Worm (Caenorhabditis elegans): ENCODE measurements around the gene F54D12.1.

DNA sequence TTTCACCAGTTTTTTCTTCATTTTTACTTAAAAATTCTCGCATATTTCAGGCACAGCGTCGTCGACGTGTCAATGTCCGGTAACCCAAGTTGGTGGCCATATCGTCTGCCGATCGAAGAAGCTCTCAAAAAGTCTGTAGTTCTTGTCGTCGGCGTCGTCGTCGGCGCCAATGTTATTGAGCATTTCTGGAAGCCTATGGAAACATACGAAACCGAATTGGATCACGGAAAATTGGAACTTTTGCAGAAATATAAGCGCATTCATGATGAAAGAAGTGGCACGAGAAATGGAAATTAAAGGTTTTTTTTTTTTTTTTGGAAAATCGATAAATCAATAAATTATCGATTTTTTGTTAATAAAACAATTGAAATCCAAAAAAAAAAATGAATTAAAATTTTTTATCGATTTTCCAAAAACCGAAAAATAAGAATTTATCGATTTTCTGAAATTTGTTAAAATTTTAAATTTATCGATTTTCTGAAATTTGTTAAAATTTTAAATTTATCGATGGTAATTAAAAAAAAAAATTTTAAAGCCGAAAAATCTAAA, 12.2 kb downstream of the F54D12.1 start, which contains the start of gene alkb-1:
- no peak for TF ChIP-seq elt-3 (tag; optimal IDR thresholded peaks at IDR 0.05)
- TF ChIP-seq elt-1 (tag; optimal IDR thresholded peaks at IDR 0.05), result no peak
- TF ChIP-seq sma-3 (GFP tag; optimal IDR thresholded peaks at IDR 0.05), result no peak
- no peak for TF ChIP-seq lsy-2 (tag; optimal IDR thresholded peaks at IDR 0.05)
- no peak for TF ChIP-seq nhr-77 (tag; optimal IDR thresholded peaks at IDR 0.05)
- no peak for TF ChIP-seq egl-27 (tag; optimal IDR thresholded peaks at IDR 0.05)
